Fruit fly (Drosophila melanogaster) whole organism: ENCODE data around the gene HIPP1.

Experiments
- Dll ChIP-seq: fragments of >200 bp; optimal IDR thresholded peaks from 2 replicates; lab custom pipeline; 2017
- EcR ChIP-seq, 2 experiments: fragments of >200 bp; optimal IDR thresholded peaks; 2 replicates each; lab custom pipeline; 2017; ENCODE audit warnings: missing biosample characterization in 2 of 2, missing genetic modification characterization in 2 of 2, missing genetic modification reagents in 2 of 2
- pan ChIP-seq: fragments of >200 bp; optimal IDR thresholded peaks from 2 replicates; lab custom pipeline; 2017
- usp ChIP-seq: fragments of >200 bp; optimal IDR thresholded peaks from 2 replicates; lab custom pipeline; 2017; ENCODE audit warnings: missing biosample characterization, missing genetic modification characterization, mixed read lengths

- TF ChIP-seq Dll (lab: Kevin White, UChicago), result no peak
- no peak for TF ChIP-seq usp (GFP tag; lab: Kevin White, UChicago)
- no peak for TF ChIP-seq EcR (GFP tag; optimal IDR thresholded peaks at IDR 0.05; lab: Kevin White, UChicago)
- TF ChIP-seq pan (lab: Kevin White, UChicago), result no peak
Measured at dm6 chr3L:20777496-20777895, 32.0 kb upstream of the HIPP1 start.
